Worm (Caenorhabditis elegans) whole organism, mixed stage, embryonic: ENCODE measurements around the gene srt-64.

Experiments used
- elt-1 ChIP-seq: sonication (generic microtip); optimal IDR thresholded peaks from 2 replicates; lab custom pipeline; 2017; ENCODE audit warnings: missing genetic modification characterization, mild to moderate bottlenecking, missing compliant biosample characterization, antibody characterized with exemption, moderate library complexity, borderline replicate concordance; ENCODE audit not compliant: insufficient read depth
- lsy-2 ChIP-seq: fragments of 150-350 bp; optimal IDR thresholded peaks from 2 replicates; lab custom pipeline; 2014; ENCODE audit warnings: missing biosample characterization, missing genetic modification characterization
- nhr-237 ChIP-seq: fragments of 150-350 bp; optimal IDR thresholded peaks from 2 replicates; lab custom pipeline; 2014; ENCODE audit warnings: missing biosample characterization, missing genetic modification characterization
- nhr-28 ChIP-seq: fragments of 150-350 bp; optimal IDR thresholded peaks from 2 replicates; lab custom pipeline; 2014; ENCODE audit warnings: missing biosample characterization, missing genetic modification characterization

- TF ChIP-seq lsy-2 (tag; lab: Kevin White, UChicago) (no peak), nhr-237 (tag; lab: Kevin White, UChicago) (no peak), nhr-28 (no peak), elt-1 (tag; lab: Kevin White, UChicago) (no peak)
Observed at ce11 chrV:5137919-5138318, 31.6 kb downstream of the srt-64 start, which contains the start of gene F14F9.3.
